Fruit fly (Drosophila melanogaster) whole organism, embryonic: Measurements from ENCODE around the gene CG4896.
A peak's percentile ranks its signal among the peaks of the same experiment; 100 is the strongest.

Source experiments
- Abd-B ChIP-seq: fragments of 200-800 bp; sonication (Bioruptor generic); optimal IDR thresholded peaks from 2 replicates; lab custom pipeline; 2018; ENCODE audit warnings: missing biosample characterization, mild to moderate bottlenecking, missing genetic modification characterization, moderate library complexity
- BEAF-32 ChIP-seq: fragments of 200-800 bp; sonication (Bioruptor generic); optimal IDR thresholded peaks from 3 replicates; lab custom pipeline; 2017; ENCODE audit warnings: missing biosample characterization, missing genetic modification characterization, mild to moderate bottlenecking, moderate library complexity, missing genetic modification reagents
- CG11093 ChIP-seq: fragments of 200-800 bp; sonication (Bioruptor generic); IDR thresholded peaks from 3 replicates; pipeline ENCODE4 v1.3.6; 2022; ENCODE audit warnings: missing biosample characterization, missing genetic modification characterization
- CG12155 ChIP-seq: fragments of 200-800 bp; sonication (Bioruptor generic); optimal IDR thresholded peaks from 3 replicates; lab custom pipeline; 2016; ENCODE audit warnings: missing biosample characterization, missing genetic modification characterization
- CG12236 ChIP-seq: fragments of 200-800 bp; sonication (Bioruptor generic); optimal IDR thresholded peaks from 2 replicates; lab custom pipeline; 2016; ENCODE audit warnings: missing biosample characterization, missing genetic modification characterization
- CG12769 ChIP-seq: fragments of 200-800 bp; sonication (Bioruptor generic); optimal IDR thresholded peaks from 2 replicates; lab custom pipeline; 2019; ENCODE audit warnings: missing biosample characterization, mild to moderate bottlenecking, missing genetic modification characterization, moderate library complexity
- CG13287 ChIP-seq: fragments of 200-800 bp; sonication (Bioruptor generic); IDR thresholded peaks from 2 replicates; pipeline ENCODE4 v1.3.6; 2022; ENCODE audit warnings: missing biosample characterization, missing genetic modification characterization; ENCODE audit not compliant: partially characterized antibody
- CG13894 ChIP-seq: fragments of 200-800 bp; sonication (Bioruptor generic); optimal IDR thresholded peaks from 3 replicates; lab custom pipeline; 2018; ENCODE audit warnings: missing biosample characterization, mild to moderate bottlenecking, missing genetic modification characterization, moderate library complexity
- CG14667 ChIP-seq: fragments of 200-800 bp; sonication (Bioruptor generic); IDR thresholded peaks from 2 replicates; pipeline ENCODE4 v1.3.6; 2022; ENCODE audit warnings: missing biosample characterization, missing genetic modification characterization
- CG15601 ChIP-seq: fragments of 200-800 bp; sonication (Bioruptor generic); optimal IDR thresholded peaks from 3 replicates; lab custom pipeline; 2019; ENCODE audit warnings: missing biosample characterization, mild to moderate bottlenecking, missing genetic modification characterization, moderate library complexity
- CG16779 ChIP-seq: fragments of 200-800 bp; sonication (Bioruptor generic); IDR thresholded peaks from 2 replicates; pipeline ENCODE4 v1.3.6; 2022; ENCODE audit warnings: missing biosample characterization, missing genetic modification characterization
- CG17186 ChIP-seq: fragments of 200-800 bp; sonication (Bioruptor generic); optimal IDR thresholded peaks from 3 replicates; lab custom pipeline; 2017; ENCODE audit warnings: missing biosample characterization, missing genetic modification reagents, missing genetic modification characterization
- CG18599 ChIP-seq: fragments of 200-800 bp; sonication (Bioruptor generic); optimal IDR thresholded peaks from 3 replicates; lab custom pipeline; 2017; ENCODE audit warnings: missing biosample characterization, missing genetic modification characterization, mild to moderate bottlenecking, moderate library complexity, missing genetic modification reagents
- CG2202 ChIP-seq: fragments of 200-800 bp; sonication (Bioruptor generic); optimal IDR thresholded peaks from 2 replicates; lab custom pipeline; 2018; ENCODE audit warnings: missing biosample characterization, mild to moderate bottlenecking, missing genetic modification characterization
- CG2889 ChIP-seq: fragments of 200-800 bp; sonication (Bioruptor generic); IDR thresholded peaks from 3 replicates; pipeline ENCODE4 v1.3.6; 2022; ENCODE audit warnings: missing biosample characterization, missing genetic modification characterization
- CG32767 ChIP-seq: fragments of 200-800 bp; sonication (Bioruptor generic); IDR thresholded peaks from 2 replicates; pipeline ENCODE4 v1.3.6; 2022; ENCODE audit warnings: missing biosample characterization, missing genetic modification characterization
- CG34422 ChIP-seq: fragments of 200-800 bp; sonication (Bioruptor generic); IDR thresholded peaks from 3 replicates; pipeline ENCODE4 v1.3.6; 2022; ENCODE audit warnings: missing biosample characterization, missing genetic modification characterization
- CG3726 ChIP-seq: fragments of 200-800 bp; sonication (Bioruptor generic); IDR thresholded peaks from 3 replicates; pipeline ENCODE4, ENCODE4 v1.3.6; 2022; ENCODE audit warnings: missing biosample characterization, missing genetic modification characterization
- CG43689 ChIP-seq: fragments of 200-800 bp; sonication (Bioruptor generic); IDR thresholded peaks from 2 replicates; pipeline ENCODE4 v1.3.6; 2022; ENCODE audit warnings: missing biosample characterization, missing genetic modification characterization
- CG6175 ChIP-seq: fragments of 200-800 bp; sonication (Bioruptor generic); IDR thresholded peaks from 3 replicates; pipeline ENCODE4 v1.3.6; 2022; ENCODE audit warnings: missing biosample characterization, missing genetic modification characterization
- CG8290 ChIP-seq, 3 experiments: fragments of 200-800 bp; sonication (Bioruptor generic); optimal IDR thresholded peaks; 2 replicates each; lab custom pipeline; 2016 to 2019; ENCODE audit warnings: missing biosample characterization in 3 of 3, missing genetic modification characterization in 3 of 3, mild to moderate bottlenecking in 2 of 3, moderate library complexity in 1 of 3
- CG8359 ChIP-seq: fragments of 200-800 bp; sonication (Bioruptor generic); optimal IDR thresholded peaks from 2 replicates; lab custom pipeline; 2017; ENCODE audit warnings: missing biosample characterization, mild to moderate bottlenecking, missing genetic modification characterization, borderline replicate concordance
- D ChIP-seq, 2 experiments: fragments of 200-800 bp in 1 of 2; fragments of >200 bp in 1 of 2; sonication (Bioruptor generic) in 1 of 2; optimal IDR thresholded peaks; 2 replicates in 1 of 2; 3 replicates in 1 of 2; lab custom pipeline; 2017; ENCODE audit warnings: mild to moderate bottlenecking in 1 of 2, missing biosample characterization in 1 of 2, missing genetic modification characterization in 1 of 2, missing genetic modification reagents in 1 of 2
- E2f1 ChIP-seq: fragments of 200-800 bp; sonication (Bioruptor generic); IDR thresholded peaks from 2 replicates; pipeline ENCODE4 v1.3.6; 2022; ENCODE audit warnings: missing biosample characterization, missing genetic modification characterization
- Fer3 ChIP-seq: fragments of 200-800 bp; sonication (Bioruptor generic); optimal IDR thresholded peaks from 2 replicates; lab custom pipeline; 2018; ENCODE audit warnings: missing biosample characterization, mild to moderate bottlenecking, missing genetic modification characterization, moderate library complexity
- HLHmδ ChIP-seq: fragments of 200-800 bp; sonication (Bioruptor generic); optimal IDR thresholded peaks from 2 replicates; lab custom pipeline; 2018; ENCODE audit warnings: missing biosample characterization, mild to moderate bottlenecking, missing genetic modification characterization, moderate library complexity
- MESR4 ChIP-seq: fragments of 200-800 bp; sonication (Bioruptor generic); optimal IDR thresholded peaks from 2 replicates; lab custom pipeline; 2018; ENCODE audit warnings: missing biosample characterization, mild to moderate bottlenecking, missing genetic modification characterization, moderate library complexity
- Opbp ChIP-seq: fragments of 200-800 bp; sonication (Bioruptor generic); IDR thresholded peaks from 3 replicates; pipeline ENCODE4 v1.3.6; 2022; ENCODE audit warnings: missing biosample characterization, missing genetic modification characterization; ENCODE audit not compliant: partially characterized antibody
- Side ChIP-seq: fragments of 200-800 bp; sonication (Bioruptor generic); optimal IDR thresholded peaks from 2 replicates; lab custom pipeline; 2016; ENCODE audit warnings: missing biosample characterization, missing genetic modification characterization
- Sry-δ ChIP-seq: fragments of 200-800 bp; sonication (Bioruptor generic); optimal IDR thresholded peaks from 2 replicates; lab custom pipeline; 2016; ENCODE audit warnings: missing biosample characterization, missing genetic modification characterization
- Tbp ChIP-seq: fragments of >200 bp; optimal IDR thresholded peaks from 2 replicates; lab custom pipeline; 2018; ENCODE audit warnings: missing biosample characterization, missing genetic modification characterization
- Xrp1 ChIP-seq: fragments of 200-800 bp; sonication (Bioruptor generic); IDR thresholded peaks from 2 replicates; pipeline ENCODE4 v1.3.6; 2022; ENCODE audit warnings: missing biosample characterization, missing genetic modification characterization
- abd-A ChIP-seq: fragments of 200-800 bp; sonication (Bioruptor generic); optimal IDR thresholded peaks from 3 replicates; lab custom pipeline; 2019; ENCODE audit warnings: missing biosample characterization, mild to moderate bottlenecking, missing genetic modification characterization, moderate library complexity
- al ChIP-seq: fragments of 200-800 bp; sonication (Bioruptor generic); IDR thresholded peaks from 2 replicates; pipeline ENCODE4 v1.3.6; 2022; ENCODE audit warnings: missing biosample characterization, missing genetic modification characterization
- ara ChIP-seq: fragments of 200-800 bp; sonication (Bioruptor generic); IDR thresholded peaks from 2 replicates; pipeline ENCODE4 v1.3.6; 2022; ENCODE audit warnings: missing biosample characterization, missing genetic modification characterization
- bcd ChIP-seq: fragments of 200-800 bp; sonication (Bioruptor generic); optimal IDR thresholded peaks from 2 replicates; lab custom pipeline; 2017; ENCODE audit warnings: missing biosample characterization, mild to moderate bottlenecking, missing genetic modification characterization
- dan ChIP-seq: fragments of 200-800 bp; sonication (Bioruptor generic); IDR thresholded peaks from 2 replicates; pipeline ENCODE4 v1.3.6; 2022; ENCODE audit warnings: missing biosample characterization, missing genetic modification characterization
- dmrt99B ChIP-seq: fragments of 200-800 bp; sonication (Bioruptor generic); optimal IDR thresholded peaks from 2 replicates; lab custom pipeline; 2018; ENCODE audit warnings: missing biosample characterization, mild to moderate bottlenecking, missing genetic modification characterization, moderate library complexity
- gsb ChIP-seq: fragments of 200-800 bp; sonication (Bioruptor generic); IDR thresholded peaks from 2 replicates; pipeline ENCODE4 v1.3.6; 2022; ENCODE audit warnings: missing biosample characterization, missing genetic modification characterization
- ham ChIP-seq: fragments of 200-800 bp; sonication (Bioruptor generic); IDR thresholded peaks from 2 replicates; pipeline ENCODE4 v1.3.6; 2022; ENCODE audit warnings: missing biosample characterization, missing genetic modification characterization
- inv ChIP-seq: fragments of 200-800 bp; sonication (Bioruptor generic); IDR thresholded peaks from 2 replicates; pipeline ENCODE4 v1.3.6; 2022; ENCODE audit warnings: missing biosample characterization, missing genetic modification characterization; ENCODE audit not compliant: partially characterized antibody
- nom ChIP-seq: fragments of 200-800 bp; sonication (Bioruptor generic); optimal IDR thresholded peaks from 2 replicates; lab custom pipeline; 2017; ENCODE audit warnings: missing biosample characterization, missing genetic modification characterization, mild to moderate bottlenecking, moderate library complexity, missing genetic modification reagents
- pan ChIP-seq, 4 experiments: fragments of >200 bp in 3 of 4; fragments of 200-800 bp in 1 of 4; sonication (Bioruptor generic) in 1 of 4; optimal IDR thresholded peaks in 3 of 4; IDR thresholded peaks in 1 of 4; 2 replicates each; pipeline versions ENCODE4 v1.3.6 to Lab custom; 2017 to 2022; ENCODE audit warnings: missing biosample characterization in 2 of 4, missing genetic modification characterization in 2 of 4, mixed read lengths in 1 of 4
- sc ChIP-seq, 3 experiments: fragments of >200 bp in 2 of 3; fragments of 200-800 bp in 1 of 3; sonication (Bioruptor generic) in 1 of 3; optimal IDR thresholded peaks; 2 replicates in 2 of 3; 3 replicates in 1 of 3; lab custom pipeline; 2017; ENCODE audit warnings: mild to moderate bottlenecking in 1 of 3, missing biosample characterization in 1 of 3, missing genetic modification characterization in 1 of 3, missing genetic modification reagents in 1 of 3
- sqz ChIP-seq: fragments of 200-800 bp; sonication (Bioruptor generic); optimal IDR thresholded peaks from 3 replicates; lab custom pipeline; 2018; ENCODE audit warnings: missing biosample characterization, mild to moderate bottlenecking, missing genetic modification characterization
- wdn ChIP-seq: fragments of 200-800 bp; sonication (Bioruptor generic); IDR thresholded peaks from 2 replicates; pipeline ENCODE4 v1.3.6; 2022; ENCODE audit warnings: missing biosample characterization, missing genetic modification characterization
- zen ChIP-seq: fragments of 200-800 bp; sonication (Bioruptor generic); optimal IDR thresholded peaks from 3 replicates; lab custom pipeline; 2018; ENCODE audit warnings: missing biosample characterization, mild to moderate bottlenecking, missing genetic modification characterization, moderate library complexity

The CG4896 gene

DNA sequence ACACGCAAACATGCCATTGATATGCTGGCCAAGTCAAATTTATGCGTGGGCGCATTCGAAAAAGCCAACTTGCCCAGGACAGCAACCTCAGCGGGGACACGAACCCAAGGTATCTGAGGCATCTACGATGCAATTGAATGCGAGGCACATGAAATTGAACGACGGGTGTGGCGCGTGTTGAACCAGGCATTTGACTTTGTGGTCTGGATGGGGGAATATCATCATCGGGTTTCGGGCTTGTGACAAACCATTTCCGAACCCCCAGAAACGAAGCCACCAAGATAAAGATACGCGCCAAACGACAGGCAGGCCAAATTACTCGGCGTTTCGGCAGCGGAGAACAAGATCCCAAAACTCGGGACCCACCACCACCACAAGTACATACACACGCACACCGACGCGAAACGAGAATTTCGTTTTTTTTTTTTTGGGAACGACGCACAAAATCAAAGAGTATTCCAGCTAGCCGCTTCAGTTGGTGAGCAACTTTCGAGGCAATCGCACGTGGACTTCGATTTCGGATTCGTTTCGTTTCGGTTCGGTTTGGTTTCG, 34.7 kb upstream of the CG4896 start, which contains the start of gene MFS3 (continued):
- TF ChIP-seq D (optimal IDR thresholded peaks at IDR 0.05; lab: Kevin White, UChicago), result no peak
- no peak for TF ChIP-seq D (GFP tag; optimal IDR thresholded peaks at IDR 0.05; lab: Kevin White, UChicago)
- peak; percentile 37 for TF ChIP-seq HLHmδ (GFP tag; lab: Kevin White, UChicago)
- no peak for TF ChIP-seq inv (GFP tag; lab: Robert Waterston, UW)
- no peak for TF ChIP-seq CG2889 (GFP tag; lab: Robert Waterston, UW)
- TF ChIP-seq CG43689 (GFP tag; lab: Robert Waterston, UW), result no peak
- TF ChIP-seq CG34422 (GFP tag; lab: Robert Waterston, UW), result no peak
- peak; percentile 15; the same call in 1 of the 2 replicates for TF ChIP-seq Xrp1 (GFP tag; lab: Robert Waterston, UW)
- no peak for TF ChIP-seq Fer3
- no peak for TF ChIP-seq CG14667 (GFP tag; lab: Robert Waterston, UW)
- no peak for TF ChIP-seq dan (GFP tag; lab: Robert Waterston, UW)
- TF ChIP-seq CG13287, result peak; percentile 43; the same call in 1 of the 2 replicates
- TF ChIP-seq gsb (GFP tag; lab: Robert Waterston, UW), result no peak
- TF ChIP-seq Abd-B (GFP tag; lab: Kevin White, UChicago), result peak; percentile 27
- no peak for TF ChIP-seq Sry-δ (GFP tag; lab: Kevin White, UChicago)
- no peak for TF ChIP-seq wdn
- no peak for TF ChIP-seq CG32767 (GFP tag; lab: Robert Waterston, UW)
- TF ChIP-seq CG13894, result peak; percentile 81
- no peak for TF ChIP-seq dmrt99B
- TF ChIP-seq sc (optimal IDR thresholded peaks at IDR 0.05; lab: Kevin White, UChicago), result no peak
- no peak for TF ChIP-seq sc (GFP tag; optimal IDR thresholded peaks at IDR 0.05; lab: Kevin White, UChicago)
- TF ChIP-seq abd-A, result peak; percentile 96
- TF ChIP-seq al, result no peak
- peak; percentile 96 for TF ChIP-seq sqz (GFP tag; lab: Kevin White, UChicago)
- TF ChIP-seq Tbp (GFP tag; lab: Kevin White, UChicago), result no peak
- no peak for TF ChIP-seq bcd (GFP tag; lab: Kevin White, UChicago)
- no peak for TF ChIP-seq CG11093 (GFP tag; lab: Robert Waterston, UW)
- TF ChIP-seq CG12236 (GFP tag; lab: Kevin White, UChicago), result no peak
- TF ChIP-seq BEAF-32 (GFP tag; lab: Kevin White, UChicago), result peak; percentile 22
- TF ChIP-seq CG8290 (GFP tag; optimal IDR thresholded peaks at IDR 0.05; lab: Kevin White, UChicago), result no peak
- peak in 1 of 2 experiments; percentile 67 for TF ChIP-seq CG8290 (tag; optimal IDR thresholded peaks at IDR 0.05; lab: Kevin White, UChicago)
- TF ChIP-seq zen (tag; lab: Kevin White, UChicago), result no peak
- peak; percentile 88; the same call in 2 of the 3 replicates for TF ChIP-seq CG6175 (GFP tag; lab: Robert Waterston, UW)
- no peak for TF ChIP-seq Side (GFP tag; lab: Kevin White, UChicago)
- TF ChIP-seq Opbp, result peak; percentile 13; the same call in 1 of the 3 replicates
- peak; percentile 89 for TF ChIP-seq CG12769
- TF ChIP-seq E2f1, result no peak
- TF ChIP-seq CG12155 (GFP tag; lab: Kevin White, UChicago), result no peak
- TF ChIP-seq CG3726 (GFP tag; lab: Robert Waterston, UW), result no peak
- peak; percentile 37 for TF ChIP-seq nom (GFP tag; lab: Kevin White, UChicago)
- no peak for TF ChIP-seq CG2202 (tag; lab: Kevin White, UChicago)
- peak; percentile 46 for TF ChIP-seq CG18599
- TF ChIP-seq CG15601 (tag; lab: Kevin White, UChicago), result peak; percentile 100
- TF ChIP-seq CG17186 (GFP tag; lab: Kevin White, UChicago), result no peak
- no peak for TF ChIP-seq ham (GFP tag; lab: Robert Waterston, UW)
- no peak for TF ChIP-seq MESR4 (GFP tag; lab: Kevin White, UChicago)
- no peak for TF ChIP-seq CG16779 (GFP tag; lab: Robert Waterston, UW)
- TF ChIP-seq pan (optimal IDR thresholded peaks at IDR 0.05; lab: Kevin White, UChicago), result no peak
- no peak for TF ChIP-seq pan (GFP tag; optimal IDR thresholded peaks at IDR 0.05 in 1 of 2, IDR thresholded peaks at IDR 0.05 in 1 of 2)
- TF ChIP-seq CG8359 (GFP tag; lab: Kevin White, UChicago), result no peak
- TF ChIP-seq ara (GFP tag; lab: Robert Waterston, UW), result no peak
